Worm (Caenorhabditis elegans) whole organism, L1 larva: ENCODE measurements around the gene glt-5.

Experiments used
- F16B12.6 ChIP-seq: fragments of 150-350 bp; optimal IDR thresholded peaks from 2 replicates; lab custom pipeline; 2014; ENCODE audit warnings: missing biosample characterization, missing genetic modification characterization
- Y116A8C.19 ChIP-seq: sonication (generic microtip); optimal IDR thresholded peaks from 2 replicates; lab custom pipeline; 2016; ENCODE audit warnings: missing compliant biosample characterization, missing genetic modification characterization, borderline replicate concordance
- aly-2 ChIP-seq: fragments of 150-350 bp; optimal IDR thresholded peaks from 2 replicates; lab custom pipeline; 2014; ENCODE audit warnings: missing biosample characterization, missing genetic modification characterization
- blmp-1 ChIP-seq: fragments of 150-350 bp; optimal IDR thresholded peaks from 2 replicates; lab custom pipeline; 2014; ENCODE audit warnings: missing biosample characterization, missing genetic modification characterization
- ceh-63 ChIP-seq: fragments of 200-800 bp; sonication (Bioruptor generic); optimal IDR thresholded peaks from 2 replicates; lab custom pipeline; 2018; ENCODE audit warnings: mild to moderate bottlenecking, missing genetic modification characterization, missing compliant biosample characterization
- ceh-82 ChIP-seq, 3 experiments: fragments of 150-350 bp in 1 of 3; sonication (generic microtip) in 2 of 3; optimal IDR thresholded peaks; 2 replicates each; lab custom pipeline; 2014 to 2017; ENCODE audit warnings: missing biosample characterization in 3 of 3, missing genetic modification characterization in 3 of 3
- ceh-88 ChIP-seq: fragments of 200-800 bp; sonication (Bioruptor generic); IDR thresholded peaks from 2 replicates; pipeline ENCODE4 v1.3.6; 2022; ENCODE audit warnings: missing genetic modification characterization, missing compliant biosample characterization
- ceh-90 ChIP-seq: sonication (generic microtip); optimal IDR thresholded peaks from 2 replicates; lab custom pipeline; 2016; ENCODE audit warnings: missing genetic modification characterization, missing compliant biosample characterization
- dpl-1 ChIP-seq, 3 experiments: fragments of 150-350 bp in 2 of 3; sonication (generic microtip) in 1 of 3; optimal IDR thresholded peaks; 2 replicates each; lab custom pipeline; 2014 to 2017; ENCODE audit warnings: missing biosample characterization in 3 of 3, missing genetic modification characterization in 3 of 3, missing genetic modification reagents in 3 of 3
- dsc-1 ChIP-seq: sonication (generic microtip); optimal IDR thresholded peaks from 2 replicates; lab custom pipeline; 2016; ENCODE audit warnings: mild to moderate bottlenecking, missing genetic modification characterization, missing compliant biosample characterization
- efl-3 ChIP-seq: fragments of 200-800 bp; sonication (Bioruptor generic); optimal IDR thresholded peaks from 2 replicates; lab custom pipeline; 2018; ENCODE audit warnings: mild to moderate bottlenecking, missing genetic modification characterization, missing compliant biosample characterization
- egl-13 ChIP-seq: sonication (generic microtip); optimal IDR thresholded peaks from 2 replicates; lab custom pipeline; 2016; ENCODE audit warnings: missing genotype, missing genetic modification reagents, missing genetic modification characterization, missing compliant biosample characterization
- elt-2 ChIP-seq: sonication (generic microtip); optimal IDR thresholded peaks from 2 replicates; lab custom pipeline; 2016; ENCODE audit warnings: missing genetic modification characterization, mild to moderate bottlenecking, inconsistent platforms, missing compliant biosample characterization, missing genetic modification reagents
- elt-3 ChIP-seq, 6 experiments: fragments of 150-350 bp in 1 of 6; sonication (generic microtip); optimal IDR thresholded peaks; 2 replicates each; lab custom pipeline; 2017 to 2018; ENCODE audit warnings: missing biosample characterization in 6 of 6, missing genetic modification characterization in 6 of 6, inconsistent platforms in 1 of 6
- fkh-4 ChIP-seq: sonication (generic microtip); optimal IDR thresholded peaks from 2 replicates; lab custom pipeline; 2016; ENCODE audit warnings: missing compliant biosample characterization, missing genetic modification characterization, borderline replicate concordance
- fkh-8 ChIP-seq: sonication (generic microtip); optimal IDR thresholded peaks from 2 replicates; lab custom pipeline; 2016; ENCODE audit warnings: mild to moderate bottlenecking, missing genetic modification characterization, missing compliant biosample characterization
- fos-1 ChIP-seq: fragments of 150-350 bp; optimal IDR thresholded peaks from 2 replicates; lab custom pipeline; 2014; ENCODE audit warnings: missing biosample characterization, missing genetic modification characterization
- grh-1 ChIP-seq: fragments of 200-800 bp; sonication (Bioruptor generic); IDR thresholded peaks from 2 replicates; pipeline ENCODE4 v1.3.6; 2022; ENCODE audit warnings: missing genetic modification reagents, missing genetic modification characterization, missing compliant biosample characterization
- irx-1 ChIP-seq: sonication (generic microtip); optimal IDR thresholded peaks from 2 replicates; lab custom pipeline; 2016; ENCODE audit warnings: missing genetic modification characterization, missing compliant biosample characterization
- isw-1 ChIP-seq: fragments of 200-800 bp; sonication (Bioruptor generic); IDR thresholded peaks from 2 replicates; pipeline ENCODE4 v1.3.6; 2022; ENCODE audit warnings: missing genetic modification characterization, missing compliant biosample characterization
- jun-1 ChIP-seq: fragments of 150-350 bp; optimal IDR thresholded peaks from 2 replicates; lab custom pipeline; 2014; ENCODE audit warnings: missing biosample characterization, missing genetic modification reagents, missing genetic modification characterization
- lin-35 ChIP-seq, 2 experiments: fragments of 150-350 bp; optimal IDR thresholded peaks; 2 replicates each; lab custom pipeline; 2014; ENCODE audit warnings: missing biosample characterization in 2 of 2, missing genetic modification characterization in 2 of 2, missing genetic modification reagents in 2 of 2
- lin-39 ChIP-seq: fragments of 150-350 bp; optimal IDR thresholded peaks from 2 replicates; lab custom pipeline; 2014; ENCODE audit warnings: missing biosample characterization, missing genetic modification reagents, missing genetic modification characterization
- lir-3 ChIP-seq: sonication (generic microtip); optimal IDR thresholded peaks from 2 replicates; lab custom pipeline; 2016; ENCODE audit warnings: mild to moderate bottlenecking, missing genetic modification characterization, moderate library complexity, missing compliant biosample characterization; ENCODE audit not compliant: poor library complexity
- mdl-1 ChIP-seq, 2 experiments: fragments of 150-350 bp; optimal IDR thresholded peaks; 2 replicates each; lab custom pipeline; 2014 to 2017; ENCODE audit warnings: missing biosample characterization in 2 of 2, missing genetic modification characterization in 2 of 2, inconsistent platforms in 1 of 2
- mef-2 ChIP-seq: fragments of 150-350 bp; optimal IDR thresholded peaks from 2 replicates; lab custom pipeline; 2014; ENCODE audit warnings: missing biosample characterization, missing genetic modification characterization
- mep-1 ChIP-seq: fragments of 150-350 bp; optimal IDR thresholded peaks from 2 replicates; lab custom pipeline; 2014; ENCODE audit warnings: missing biosample characterization, missing genetic modification characterization
- nhr-11 ChIP-seq: fragments of 150-350 bp; optimal IDR thresholded peaks from 2 replicates; lab custom pipeline; 2014; ENCODE audit warnings: missing biosample characterization, missing genetic modification characterization
- nhr-12 ChIP-seq: sonication (generic microtip); optimal IDR thresholded peaks from 2 replicates; lab custom pipeline; 2017; ENCODE audit warnings: missing biosample characterization, missing genetic modification characterization
- nhr-19 ChIP-seq: fragments of 200-800 bp; sonication (Bioruptor generic); conservative IDR thresholded peaks from 2 replicates; pipeline ENCODE4 v1.3.6; 2022; ENCODE audit warnings: missing genetic modification characterization, missing compliant biosample characterization
- nhr-20 ChIP-seq: sonication (generic microtip); optimal IDR thresholded peaks from 2 replicates; lab custom pipeline; 2016; ENCODE audit warnings: mild to moderate bottlenecking, missing genetic modification characterization, missing compliant biosample characterization
- nhr-28 ChIP-seq: fragments of 150-350 bp; optimal IDR thresholded peaks from 2 replicates; lab custom pipeline; 2014; ENCODE audit warnings: missing biosample characterization, missing genetic modification characterization
- nhr-47 ChIP-seq: sonication (generic microtip); optimal IDR thresholded peaks from 2 replicates; lab custom pipeline; 2016; ENCODE audit warnings: mild to moderate bottlenecking, missing genetic modification characterization, moderate library complexity, missing compliant biosample characterization
- nhr-76 ChIP-seq: sonication (generic microtip); optimal IDR thresholded peaks from 2 replicates; lab custom pipeline; 2017; ENCODE audit warnings: missing biosample characterization, missing genetic modification characterization
- nhr-77 ChIP-seq: fragments of 150-350 bp; optimal IDR thresholded peaks from 2 replicates; lab custom pipeline; 2014; ENCODE audit warnings: missing biosample characterization, missing genetic modification characterization
- nhr-85 ChIP-seq: sonication (generic microtip); peaks from one replicate; lab custom pipeline; 2016; ENCODE audit warnings: missing genetic modification characterization, inconsistent platforms, missing compliant biosample characterization
- pqm-1 ChIP-seq: sonication (generic microtip); optimal IDR thresholded peaks from 3 replicates; lab custom pipeline; 2017; ENCODE audit warnings: missing biosample characterization, missing genetic modification characterization
- rnt-1 ChIP-seq: sonication (generic microtip); optimal IDR thresholded peaks from 2 replicates; lab custom pipeline; 2016; ENCODE audit warnings: mild to moderate bottlenecking, missing genetic modification characterization, moderate library complexity, missing compliant biosample characterization
- sptf-1 ChIP-seq: fragments of 150-350 bp; optimal IDR thresholded peaks from 2 replicates; lab custom pipeline; 2014; ENCODE audit warnings: missing biosample characterization, missing genetic modification characterization
- swsn-7 ChIP-seq: sonication (generic microtip); optimal IDR thresholded peaks from 2 replicates; lab custom pipeline; 2016; ENCODE audit warnings: missing genetic modification characterization, missing compliant biosample characterization
- unc-130 ChIP-seq: fragments of 150-350 bp; optimal IDR thresholded peaks from 2 replicates; lab custom pipeline; 2017; ENCODE audit warnings: missing biosample characterization, missing genetic modification characterization, inconsistent platforms
- unc-62 ChIP-seq: fragments of 150-350 bp; optimal IDR thresholded peaks from 2 replicates; lab custom pipeline; 2014; ENCODE audit warnings: missing biosample characterization, missing genetic modification reagents, missing genetic modification characterization
- unc-86 ChIP-seq: sonication (generic microtip); optimal IDR thresholded peaks from 2 replicates; lab custom pipeline; 2016; ENCODE audit warnings: missing genetic modification characterization, missing compliant biosample characterization
- vab-15 ChIP-seq: sonication (generic microtip); optimal IDR thresholded peaks from 2 replicates; lab custom pipeline; 2017; ENCODE audit warnings: missing genotype, mild to moderate bottlenecking, missing genetic modification characterization, missing compliant biosample characterization
- xbp-1 ChIP-seq: sonication (generic microtip); optimal IDR thresholded peaks from 2 replicates; lab custom pipeline; 2016; ENCODE audit warnings: missing genetic modification characterization, missing compliant biosample characterization
- zip-4 ChIP-seq: fragments of 200-800 bp; sonication (Bioruptor generic); optimal IDR thresholded peaks from 2 replicates; lab custom pipeline; 2018; ENCODE audit warnings: mild to moderate bottlenecking, missing genetic modification characterization, moderate library complexity, missing compliant biosample characterization
- ztf-11 ChIP-seq, 2 experiments: sonication (generic microtip); optimal IDR thresholded peaks; 2 replicates each; lab custom pipeline; 2016 to 2017; ENCODE audit warnings: missing genetic modification characterization in 2 of 2, missing biosample characterization in 1 of 2, missing compliant biosample characterization in 1 of 2
- ztf-4 ChIP-seq: fragments of 150-350 bp; optimal IDR thresholded peaks from 2 replicates; lab custom pipeline; 2014; ENCODE audit warnings: missing biosample characterization, missing genetic modification characterization

The glt-5 gene

ce11 chrII:9746069-9746468 is 37.4 kb upstream of the glt-5 start, which contains the start of the genes Y53C12B.1 and nos-3 (continued):
- TF ChIP-seq egl-13 (peak; percentile 39), nhr-19 (GFP tag; lab: Robert Waterston, UW) (peak; percentile 82), irx-1 (tag; lab: Kevin White, UChicago) (peak; percentile 68), zip-4 (no peak), ztf-4 (no peak), elt-2 (tag; lab: Kevin White, UChicago) (peak; percentile 28), blmp-1 (peak; percentile 74), nhr-76 (tag; lab: Kevin White, UChicago) (no peak), ceh-88 (no peak), unc-86 (tag; lab: Kevin White, UChicago) (peak; percentile 71), vab-15 (tag; lab: Kevin White, UChicago) (peak; percentile 41), ceh-63 (GFP tag; lab: Kevin White, UChicago) (no peak), nhr-12 (tag; lab: Kevin White, UChicago) (no peak), nhr-47 (peak; percentile 80), isw-1 (peak; percentile 89), jun-1 (tag; lab: Kevin White, UChicago) (peak; percentile 59), lir-3 (tag; lab: Kevin White, UChicago) (peak; percentile 63), mef-2 (tag; lab: Kevin White, UChicago) (no peak), ceh-90 (tag; lab: Kevin White, UChicago) (no peak), ceh-82 (tag; optimal IDR thresholded peaks at IDR 0.05; lab: Kevin White, UChicago) (peak; percentile 54 to 84 (median 77)), rnt-1 (tag; lab: Kevin White, UChicago) (peak; percentile 83), sptf-1 (tag; lab: Kevin White, UChicago) (no peak), lin-39 (tag; lab: Kevin White, UChicago) (peak; percentile 55), nhr-77 (tag; lab: Kevin White, UChicago) (peak; percentile 69), nhr-28 (no peak), efl-3 (GFP tag; lab: Kevin White, UChicago) (no peak), fkh-8 (tag; lab: Kevin White, UChicago) (peak; percentile 62), dsc-1 (tag; lab: Kevin White, UChicago) (peak; percentile 57), ztf-11 (tag; optimal IDR thresholded peaks at IDR 0.05; lab: Kevin White, UChicago) (no peak), grh-1 (GFP tag; lab: Robert Waterston, UW) (peak; percentile 63), unc-130 (peak; percentile 73), nhr-85 (tag; lab: Kevin White, UChicago) (peak; percentile 93), fos-1 (peak; percentile 42), aly-2 (tag; lab: Kevin White, UChicago) (peak; percentile 65), lin-35 (GFP tag; optimal IDR thresholded peaks at IDR 0.05; lab: Kevin White, UChicago) (peak; percentile 83 to 87), nhr-11 (tag; lab: Kevin White, UChicago) (peak; percentile 62), unc-62 (GFP tag; lab: Kevin White, UChicago) (no peak), mep-1 (tag; lab: Kevin White, UChicago) (peak; percentile 61)

DNA sequence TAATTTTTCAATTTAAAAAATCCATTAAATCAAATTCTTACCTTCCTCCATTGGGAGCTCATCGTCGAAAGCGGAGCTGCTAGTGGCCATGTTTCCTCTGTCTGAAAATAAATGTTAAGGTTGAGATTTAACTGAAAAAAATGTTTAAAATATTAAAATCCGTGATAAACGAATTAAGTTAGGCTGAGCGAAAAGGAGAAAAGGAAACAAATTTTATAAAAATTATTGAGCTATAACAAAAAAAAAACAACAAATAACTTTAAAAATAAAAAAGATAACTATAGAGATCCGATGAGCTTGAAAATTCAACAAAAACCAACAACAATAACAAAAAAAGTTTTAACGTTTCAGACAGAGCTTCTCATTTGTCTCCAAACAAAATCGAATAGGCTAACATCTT is 34.1 kb upstream of the glt-5 start, which contains the start of gene pno-1:
Gene pno-1, minus strand, starts transcription at position 101 of the 400 bp plus-strand sequence.
- no peak for TF ChIP-seq isw-1
- TF ChIP-seq mdl-1 (tag; optimal IDR thresholded peaks at IDR 0.05; lab: Kevin White, UChicago) = no peak
- no peak for TF ChIP-seq nhr-11 (tag; lab: Kevin White, UChicago)
- no peak for TF ChIP-seq xbp-1
- TF ChIP-seq elt-2 (tag; lab: Kevin White, UChicago) = no peak
- no peak for TF ChIP-seq Y116A8C.19 (tag; lab: Kevin White, UChicago)
- no peak for TF ChIP-seq F16B12.6 (tag; lab: Kevin White, UChicago)
- no peak for TF ChIP-seq sptf-1 (tag; lab: Kevin White, UChicago)
- no peak for TF ChIP-seq grh-1 (GFP tag; lab: Robert Waterston, UW)
- no peak for TF ChIP-seq swsn-7 (tag; lab: Kevin White, UChicago)
- no peak for TF ChIP-seq nhr-85 (tag; lab: Kevin White, UChicago)
- TF ChIP-seq fkh-4 (tag; lab: Kevin White, UChicago) = no peak
- TF ChIP-seq pqm-1 (tag; lab: Kevin White, UChicago) = no peak
- TF ChIP-seq dpl-1 (GFP tag; optimal IDR thresholded peaks at IDR 0.05; lab: Kevin White, UChicago) = no peak
- TF ChIP-seq elt-3 (tag; optimal IDR thresholded peaks at IDR 0.05; lab: Kevin White, UChicago) = no peak
- TF ChIP-seq lin-39 (tag; lab: Kevin White, UChicago) = no peak
- TF ChIP-seq nhr-20 = no peak
